Fruit fly (Drosophila melanogaster): ENCODE results near the gene CG12817.

CG12817 gene

DNA sequence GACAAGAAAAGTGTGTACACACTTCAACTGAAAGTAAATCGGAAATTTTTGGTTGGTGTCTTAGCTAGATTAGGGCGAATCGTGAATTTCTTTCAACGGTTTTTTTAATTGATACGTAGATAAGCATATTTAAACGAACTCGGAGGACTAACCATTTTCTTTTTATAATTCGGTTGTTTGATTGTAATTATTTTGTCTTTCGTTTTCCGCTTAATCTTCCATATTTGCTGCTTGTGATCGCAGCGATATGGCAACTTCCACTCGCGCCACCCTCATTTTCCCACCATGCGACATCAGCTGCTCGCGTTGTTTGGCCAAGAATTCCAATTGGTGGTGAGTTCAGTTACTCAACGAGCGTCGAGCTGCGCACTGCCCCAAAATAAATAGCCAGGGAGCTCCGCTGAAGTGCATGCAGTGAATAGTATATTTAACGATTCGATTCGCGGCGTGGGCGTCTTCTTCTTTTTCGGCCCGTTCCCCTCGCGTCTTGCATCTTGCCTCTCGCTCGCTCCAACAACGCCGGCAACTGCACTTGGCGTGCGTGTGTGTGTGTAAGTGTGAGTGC lies 39.5 kb upstream of the CG12817 start, which contains the start of gene Nuak (continued):
- TF ChIP-seq CG2120 (GFP tag; optimal IDR thresholded peaks at IDR 0.05) = peak; percentile 97
- TF ChIP-seq dmrt11E (tag; optimal IDR thresholded peaks at IDR 0.05) = peak; percentile 73
- TF ChIP-seq CG8765 (GFP tag; IDR thresholded peaks at IDR 0.05) = no peak
- no peak for TF ChIP-seq CG6689 (GFP tag; IDR thresholded peaks at IDR 0.05)
- peak; percentile 96 for TF ChIP-seq Ets97D (GFP tag; optimal IDR thresholded peaks at IDR 0.05)
- no peak for TF ChIP-seq esg (GFP tag; conservative IDR thresholded peaks at IDR 0.05)
- no peak for TF ChIP-seq CG31365 (tag; optimal IDR thresholded peaks at IDR 0.05)
- no peak for TF ChIP-seq CG14441 (GFP tag; IDR thresholded peaks at IDR 0.05)
- peak; percentile 89 for TF ChIP-seq CG13894 (tag; optimal IDR thresholded peaks at IDR 0.05)
- no peak for TF ChIP-seq CG15073 (GFP tag; optimal IDR thresholded peaks at IDR 0.05)
- no peak for TF ChIP-seq CG9215 (GFP tag; IDR thresholded peaks at IDR 0.05)
- TF ChIP-seq Hr51 (GFP tag; optimal IDR thresholded peaks at IDR 0.05) = peak; percentile 77 to 93
- no peak for TF ChIP-seq Ptx1 (GFP tag; IDR thresholded peaks at IDR 0.05)
- TF ChIP-seq CG13123 (GFP tag; optimal IDR thresholded peaks at IDR 0.05) = peak; percentile 84
- peak; percentile 38 for TF ChIP-seq pfk (GFP tag; optimal IDR thresholded peaks at IDR 0.05)
- TF ChIP-seq CG14667 (GFP tag; IDR thresholded peaks at IDR 0.05) = no peak
- peak; percentile 64 for TF ChIP-seq CG30020 (tag; optimal IDR thresholded peaks at IDR 0.05)
- TF ChIP-seq oc (tag; optimal IDR thresholded peaks at IDR 0.05) = peak; percentile 38
- peak; percentile 22 for TF ChIP-seq kni (GFP tag; optimal IDR thresholded peaks at IDR 0.05)
- TF ChIP-seq sna (GFP tag; IDR thresholded peaks at IDR 0.05; ENCODE audit: partially characterized antibody) = no peak
- peak; percentile 90 for TF ChIP-seq Nf-YC (tag; optimal IDR thresholded peaks at IDR 0.05)
- peak; percentile 83 to 88 for TF ChIP-seq chif (GFP tag; optimal IDR thresholded peaks at IDR 0.05)
- no peak for TF ChIP-seq bowl (GFP tag; IDR thresholded peaks at IDR 0.05)
- peak; percentile 95 for TF ChIP-seq ind (GFP tag; optimal IDR thresholded peaks at IDR 0.05)
- peak; percentile 89 for TF ChIP-seq CG8089 (GFP tag; optimal IDR thresholded peaks at IDR 0.05)
- no peak for TF ChIP-seq CG32767 (GFP tag; IDR thresholded peaks at IDR 0.05)
- peak; percentile 95 for TF ChIP-seq CG30403 (GFP tag; optimal IDR thresholded peaks at IDR 0.05)
- peak; percentile 96 for TF ChIP-seq fu2 (GFP tag; optimal IDR thresholded peaks at IDR 0.05)
- no peak for TF ChIP-seq ash1 (GFP tag; optimal IDR thresholded peaks at IDR 0.05)
- TF ChIP-seq nerfin-2 (GFP tag; IDR thresholded peaks at IDR 0.05; ENCODE audit: partially characterized antibody) = no peak
- TF ChIP-seq sd (tag; optimal IDR thresholded peaks at IDR 0.05) = peak; percentile 99
- TF ChIP-seq CG5245 (GFP tag; optimal IDR thresholded peaks at IDR 0.05) = peak; percentile 70
- no peak for TF ChIP-seq CG14050 (GFP tag; IDR thresholded peaks at IDR 0.05)
- TF ChIP-seq ato (GFP tag; IDR thresholded peaks at IDR 0.05; ENCODE audit: partially characterized antibody) = no peak
- peak; percentile 92 for TF ChIP-seq CG17829 (tag; optimal IDR thresholded peaks at IDR 0.05)
- TF ChIP-seq Oaz (GFP tag; IDR thresholded peaks at IDR 0.05) = no peak
- peak; percentile 100 for TF ChIP-seq CG14710 (tag; optimal IDR thresholded peaks at IDR 0.05)
- peak; percentile 91 for TF ChIP-seq CG17568 (GFP tag; optimal IDR thresholded peaks at IDR 0.05)
- no peak for TF ChIP-seq ci (GFP tag; IDR thresholded peaks at IDR 0.05)
- peak; percentile 90 for TF ChIP-seq CG13775 (GFP tag; optimal IDR thresholded peaks at IDR 0.05)
- peak; percentile 95 for TF ChIP-seq Xbp1 (GFP tag; optimal IDR thresholded peaks at IDR 0.05)
- TF ChIP-seq kah (GFP tag; optimal IDR thresholded peaks at IDR 0.05) = peak; percentile 49
- no peak for TF ChIP-seq klu (GFP tag; IDR thresholded peaks at IDR 0.05)
- peak; percentile 78 for TF ChIP-seq en (GFP tag; optimal IDR thresholded peaks at IDR 0.05)
- TF ChIP-seq Pdp1 (GFP tag; optimal IDR thresholded peaks at IDR 0.05) = peak; percentile 98
- peak; percentile 92 for TF ChIP-seq CG12659 (GFP tag; optimal IDR thresholded peaks at IDR 0.05)
- TF ChIP-seq chm (GFP tag; IDR thresholded peaks at IDR 0.05) = no peak
- TF ChIP-seq maf-S (GFP tag; optimal IDR thresholded peaks at IDR 0.05) = peak; percentile 87
- TF ChIP-seq vvl (GFP tag; IDR thresholded peaks at IDR 0.05) = no peak
- peak; percentile 94 for TF ChIP-seq Dp (GFP tag; optimal IDR thresholded peaks at IDR 0.05)
- TF ChIP-seq CG4730 (GFP tag; IDR thresholded peaks at IDR 0.05) = no peak
